Worm (Caenorhabditis elegans): ENCODE results near the gene F48G7.5.

The F48G7.5 gene

DNA sequence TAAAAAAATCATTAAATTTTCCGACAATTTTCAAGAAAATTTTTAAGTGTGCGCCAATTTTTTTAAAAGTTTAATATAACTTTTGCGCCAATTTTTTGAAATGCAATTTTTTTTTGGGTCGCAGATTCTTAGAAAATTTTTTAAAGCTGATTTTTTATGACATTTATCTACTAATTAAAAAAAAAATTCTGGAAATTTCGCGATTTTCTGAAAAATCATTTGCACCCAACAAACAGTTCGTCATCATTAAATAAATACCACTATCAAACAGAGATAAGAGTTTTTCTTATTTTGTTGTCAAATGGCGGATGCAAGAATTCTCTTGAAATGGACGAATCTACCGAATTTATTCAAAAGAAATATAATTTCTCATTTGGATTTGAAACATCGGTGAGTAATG, 7.5 kb downstream of the F48G7.5 start, which contains the start of gene F48G7.13:
F48G7.13 (plus strand) TSS at position 301 of the 400 bp plus-strand sequence.
- no peak for TF ChIP-seq ama-1 (optimal IDR thresholded peaks at IDR 0.05)
- TF ChIP-seq flt-1 (GFP tag; IDR thresholded peaks at IDR 0.05) = no peak
- TF ChIP-seq ceh-13 (GFP tag; optimal IDR thresholded peaks at IDR 0.05) = no peak
- TF ChIP-seq hmg-4 (GFP tag; optimal IDR thresholded peaks at IDR 0.05) = no peak
- no peak for TF ChIP-seq F13C5.2 (tag; optimal IDR thresholded peaks at IDR 0.05)
- no peak for TF ChIP-seq hmbx-1 (tag; optimal IDR thresholded peaks at IDR 0.05)
- TF ChIP-seq B0310.2 (tag; optimal IDR thresholded peaks at IDR 0.05) = no peak

DNA sequence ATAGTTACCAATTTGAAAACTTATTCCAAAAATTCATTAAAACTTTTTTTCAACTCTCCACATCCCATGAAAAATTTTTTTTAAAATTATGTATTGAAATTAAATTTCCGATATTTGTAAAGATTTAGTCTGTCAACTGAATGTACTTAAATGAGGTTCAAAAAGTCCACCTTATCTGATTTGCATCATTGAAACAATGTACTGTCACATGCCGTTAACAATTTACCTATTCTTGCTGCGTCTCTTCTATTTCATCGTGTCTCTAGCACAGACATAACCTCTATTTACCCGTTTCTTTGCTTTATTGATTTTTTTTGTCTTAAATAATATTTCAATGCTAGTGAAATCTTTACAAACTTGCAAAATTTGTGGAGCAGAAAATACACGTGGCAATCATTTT, 12.5 kb downstream of the F48G7.5 start, which contains the start of gene nhr-90:
nhr-90 (plus strand) TSS at position 296 of the 400 bp plus-strand sequence.
- TF ChIP-seq hmbx-1 (tag; optimal IDR thresholded peaks at IDR 0.05) (no peak), sea-1 (GFP tag; conservative IDR thresholded peaks at IDR 0.05) (no peak), tbx-11 (GFP tag; IDR thresholded peaks at IDR 0.05) (no peak), scrt-1 (GFP tag; IDR thresholded peaks at IDR 0.05) (no peak), hnd-1 (tag; optimal IDR thresholded peaks at IDR 0.05) (no peak), aly-1 (tag; optimal IDR thresholded peaks at IDR 0.05) (no peak), hmg-4 (GFP tag; optimal IDR thresholded peaks at IDR 0.05) (no peak), ceh-36 (tag; optimal IDR thresholded peaks at IDR 0.05) (no peak), ceh-13 (GFP tag; optimal IDR thresholded peaks at IDR 0.05) (no peak), B0310.2 (tag; optimal IDR thresholded peaks at IDR 0.05) (no peak), tbx-37 (GFP tag; conservative IDR thresholded peaks at IDR 0.05) (no peak), F13C5.2 (tag; optimal IDR thresholded peaks at IDR 0.05) (no peak), ets-7 (tag; optimal IDR thresholded peaks at IDR 0.05) (no peak), ama-1 (optimal IDR thresholded peaks at IDR 0.05) (no peak), flt-1 (GFP tag; IDR thresholded peaks at IDR 0.05) (no peak)

DNA sequence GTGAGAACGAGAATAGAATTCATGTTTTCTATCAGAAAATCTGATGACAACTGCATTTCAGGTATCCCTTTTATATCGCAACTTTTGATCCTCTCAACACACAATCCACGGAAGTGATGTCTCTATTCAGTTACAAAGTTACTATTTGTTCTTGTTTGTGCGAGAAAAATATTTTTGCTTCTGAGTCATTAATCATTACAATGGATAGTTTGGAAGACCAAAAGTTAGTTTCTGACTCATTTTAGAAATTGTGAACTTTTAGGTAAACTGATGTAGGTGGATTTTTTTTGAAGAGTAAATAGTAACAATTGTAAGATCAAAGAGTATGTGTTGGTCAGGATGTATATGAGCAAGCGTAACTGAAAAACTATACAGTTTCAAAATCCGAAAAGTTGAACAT, 13.1 kb downstream of the F48G7.5 start, which contains the start of gene srlf-36:
srlf-36 (minus strand) TSS at position 101 of the 400 bp plus-strand sequence.
- TF ChIP-seq tra-4 (tag; optimal IDR thresholded peaks at IDR 0.05) (no peak), ceh-36 (tag; optimal IDR thresholded peaks at IDR 0.05) (no peak)

DNA sequence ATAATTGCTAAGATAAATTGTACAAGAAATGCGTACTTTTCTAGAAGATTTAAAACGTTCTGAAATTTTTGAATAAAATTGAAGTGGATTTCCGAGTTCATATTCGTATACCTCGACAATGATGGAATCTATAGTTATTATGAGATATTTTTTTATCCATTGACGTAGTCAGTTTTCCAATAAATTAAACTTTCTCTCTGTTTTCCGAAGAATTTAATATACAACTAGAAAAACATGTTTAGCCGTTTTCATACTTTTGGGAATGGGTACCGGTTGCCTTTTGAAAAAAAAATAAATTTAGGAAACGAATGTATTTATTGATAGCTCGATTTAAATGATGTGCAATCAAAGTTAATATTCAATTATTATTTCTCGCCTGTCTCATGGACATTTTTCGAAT, 13.9 kb downstream of the F48G7.5 start, which contains the start of gene srw-109:
srw-109 (minus strand) TSS at position 101 of the 400 bp plus-strand sequence.
- TF ChIP-seq pes-1 (GFP tag; IDR thresholded peaks at IDR 0.05) = no peak
- TF ChIP-seq tbx-11 (GFP tag; IDR thresholded peaks at IDR 0.05) = no peak
- TF ChIP-seq tbx-37 (GFP tag; conservative IDR thresholded peaks at IDR 0.05) = no peak
- TF ChIP-seq ceh-13 (GFP tag; optimal IDR thresholded peaks at IDR 0.05) = no peak
- TF ChIP-seq sea-1 (GFP tag; conservative IDR thresholded peaks at IDR 0.05) = no peak
- TF ChIP-seq hmg-4 (GFP tag; optimal IDR thresholded peaks at IDR 0.05) = no peak
- no peak for TF ChIP-seq tra-4 (tag; optimal IDR thresholded peaks at IDR 0.05)
- no peak for TF ChIP-seq ama-1 (optimal IDR thresholded peaks at IDR 0.05)
- no peak for TF ChIP-seq ets-7 (tag; optimal IDR thresholded peaks at IDR 0.05)
- TF ChIP-seq aly-1 (tag; optimal IDR thresholded peaks at IDR 0.05) = no peak
- no peak for TF ChIP-seq ceh-36 (tag; optimal IDR thresholded peaks at IDR 0.05)
- TF ChIP-seq scrt-1 (GFP tag; IDR thresholded peaks at IDR 0.05) = no peak
- TF ChIP-seq B0310.2 (tag; optimal IDR thresholded peaks at IDR 0.05) = no peak
- no peak for TF ChIP-seq hnd-1 (tag; optimal IDR thresholded peaks at IDR 0.05)
- no peak for TF ChIP-seq F13C5.2 (tag; optimal IDR thresholded peaks at IDR 0.05)
- TF ChIP-seq flt-1 (GFP tag; IDR thresholded peaks at IDR 0.05) = no peak
- no peak for TF ChIP-seq hmbx-1 (tag; optimal IDR thresholded peaks at IDR 0.05)

DNA sequence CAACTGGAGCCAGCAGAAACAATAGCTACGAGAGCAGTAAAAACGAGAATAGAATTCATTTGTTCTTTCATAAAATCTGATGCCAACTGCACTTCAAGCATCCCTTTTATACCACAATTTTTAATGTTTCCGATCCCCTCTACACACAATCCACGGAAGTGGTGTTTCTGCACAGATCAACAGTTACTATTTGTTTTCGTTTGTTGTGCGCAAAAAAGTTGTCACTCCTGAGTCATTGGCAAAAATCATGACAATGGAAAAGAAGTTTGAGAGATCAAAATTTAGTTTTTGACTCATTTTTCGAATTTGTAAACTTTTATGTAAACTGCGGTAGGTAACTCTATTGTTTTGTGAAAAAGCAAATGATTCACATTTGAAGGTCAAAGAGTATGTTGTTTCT, 18.6 kb downstream of the F48G7.5 start, which contains the start of gene srlf-37:
srlf-37 (minus strand) TSS at position 101 of the 400 bp plus-strand sequence.
- TF ChIP-seq B0310.2 (tag; optimal IDR thresholded peaks at IDR 0.05) (no peak), tbx-37 (GFP tag; conservative IDR thresholded peaks at IDR 0.05) (no peak), sea-1 (GFP tag; conservative IDR thresholded peaks at IDR 0.05) (no peak), scrt-1 (GFP tag; IDR thresholded peaks at IDR 0.05) (no peak), hnd-1 (tag; optimal IDR thresholded peaks at IDR 0.05) (no peak), hmg-4 (GFP tag; optimal IDR thresholded peaks at IDR 0.05) (no peak)

DNA sequence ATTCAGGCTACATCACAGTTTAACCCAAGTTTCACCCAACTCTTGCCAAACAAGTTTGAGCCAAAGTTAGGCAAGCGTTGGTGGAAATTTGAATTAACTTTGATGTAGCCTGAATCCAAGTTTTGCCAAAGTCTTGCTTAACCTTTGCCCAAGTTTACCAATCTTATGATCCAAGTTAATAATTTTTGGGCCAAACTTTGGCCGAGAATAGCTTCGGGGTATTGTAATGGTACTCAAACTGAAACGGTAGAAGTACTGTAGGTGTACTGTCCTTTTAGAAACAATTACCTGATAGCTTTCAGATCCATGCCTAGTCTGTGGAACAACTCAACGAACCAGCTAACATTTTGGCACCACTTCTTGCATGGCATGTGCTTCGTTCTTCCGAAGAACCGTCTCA, 22.5 kb downstream of the F48G7.5 start, which contains the start of gene nhr-251:
nhr-251 (plus strand) TSS at position 301 of the 400 bp plus-strand sequence.
- TF ChIP-seq tbx-11 (GFP tag; IDR thresholded peaks at IDR 0.05) (no peak), tbx-37 (GFP tag; conservative IDR thresholded peaks at IDR 0.05) (no peak), ceh-13 (GFP tag; optimal IDR thresholded peaks at IDR 0.05) (no peak), ama-1 (optimal IDR thresholded peaks at IDR 0.05) (no peak), ets-7 (tag; optimal IDR thresholded peaks at IDR 0.05) (no peak), aly-1 (tag; optimal IDR thresholded peaks at IDR 0.05) (no peak), flt-1 (GFP tag; IDR thresholded peaks at IDR 0.05) (no peak), sea-1 (GFP tag; conservative IDR thresholded peaks at IDR 0.05) (no peak), hmbx-1 (tag; optimal IDR thresholded peaks at IDR 0.05) (no peak), hnd-1 (tag; optimal IDR thresholded peaks at IDR 0.05) (no peak), B0310.2 (tag; optimal IDR thresholded peaks at IDR 0.05) (no peak), scrt-1 (GFP tag; IDR thresholded peaks at IDR 0.05) (no peak), F13C5.2 (tag; optimal IDR thresholded peaks at IDR 0.05) (no peak), hmg-4 (GFP tag; optimal IDR thresholded peaks at IDR 0.05) (no peak), ceh-36 (tag; optimal IDR thresholded peaks at IDR 0.05) (no peak), pes-1 (GFP tag; IDR thresholded peaks at IDR 0.05) (no peak), tra-4 (tag; optimal IDR thresholded peaks at IDR 0.05) (no peak)

DNA sequence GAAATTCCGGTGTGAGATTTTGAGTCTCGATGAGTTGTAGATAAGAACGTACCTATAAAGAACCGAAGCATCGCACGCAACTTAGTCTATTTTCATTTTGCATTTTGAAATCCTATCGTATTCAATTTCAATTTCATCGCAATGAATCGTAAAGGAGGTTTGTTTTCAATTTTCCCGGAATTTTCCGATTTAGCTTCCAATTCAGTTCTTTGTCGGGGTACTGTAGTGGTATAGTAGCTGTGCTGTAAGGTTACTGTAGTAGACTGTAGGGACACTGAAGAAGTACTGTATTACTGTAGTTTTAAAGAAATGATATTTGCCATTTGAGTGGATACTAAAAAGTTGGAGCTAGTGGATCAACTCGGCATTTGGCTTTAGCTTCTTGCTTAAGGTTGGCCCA, 23.0 kb downstream of the F48G7.5 start:
- no peak for TF ChIP-seq B0310.2 (tag; optimal IDR thresholded peaks at IDR 0.05)
- TF ChIP-seq hnd-1 (tag; optimal IDR thresholded peaks at IDR 0.05) = no peak
- no peak for TF ChIP-seq tbx-37 (GFP tag; conservative IDR thresholded peaks at IDR 0.05)

DNA sequence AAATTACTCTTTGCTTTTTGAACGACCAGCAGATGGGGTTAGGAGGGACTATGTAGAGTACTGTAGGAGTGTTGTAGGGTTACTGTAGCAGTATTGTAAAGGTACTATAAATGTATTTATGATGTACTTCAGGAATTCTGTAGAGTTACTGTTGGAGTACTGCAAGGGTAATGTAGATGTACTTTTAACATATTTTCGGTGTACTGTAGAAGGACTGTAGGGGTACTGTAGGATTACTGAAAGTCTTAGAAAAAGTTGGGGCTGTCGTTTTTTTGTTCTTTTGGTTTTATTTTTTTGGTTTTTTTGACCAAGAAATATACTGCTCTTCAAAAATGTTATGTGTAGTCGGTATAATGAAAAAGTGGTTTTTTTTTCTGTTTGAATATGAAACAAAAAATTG, 24.1 kb downstream of the F48G7.5 start:
- TF ChIP-seq flt-1 (GFP tag; IDR thresholded peaks at IDR 0.05) (no peak), hnd-1 (tag; optimal IDR thresholded peaks at IDR 0.05) (no peak), B0310.2 (tag; optimal IDR thresholded peaks at IDR 0.05) (no peak), ceh-13 (GFP tag; optimal IDR thresholded peaks at IDR 0.05) (no peak), ama-1 (optimal IDR thresholded peaks at IDR 0.05) (no peak), F13C5.2 (tag; optimal IDR thresholded peaks at IDR 0.05) (no peak)
